Worm (Caenorhabditis elegans): Measurements from ENCODE around the gene Y53F4B.51.
"Not testable (repeated sequence)": the region's sequence is repeated elsewhere in the genome, so short reads cannot be mapped to it uniquely, and the experiment has no call there.

- not testable (repeated sequence) for TF ChIP-seq nhr-2 (tag; optimal IDR thresholded peaks at IDR 0.05); elt-1 (tag; optimal IDR thresholded peaks at IDR 0.05; ENCODE audit: borderline replicate concordance, insufficient read depth); ces-1 (GFP tag; optimal IDR thresholded peaks at IDR 0.05); nhr-12 (tag; optimal IDR thresholded peaks at IDR 0.05); lsy-2 (tag; optimal IDR thresholded peaks at IDR 0.05); nhr-28 (tag; optimal IDR thresholded peaks at IDR 0.05); nhr-76 (tag; optimal IDR thresholded peaks at IDR 0.05); ztf-11 (tag; optimal IDR thresholded peaks at IDR 0.05); lin-13 (tag; optimal IDR thresholded peaks at IDR 0.05)
Observed at ce11 chrII:14992598-14992997, 21.6 kb downstream of the Y53F4B.51 start, which contains the start of gene Y53F4B.7.

Measured in whole organism, mixed stage, embryonic.